Worm (Caenorhabditis elegans) whole organism, L4/young adult: ENCODE data around the gene pir-2.

Experiments
- W03F9.2 ChIP-seq: fragments of 150-350 bp; optimal IDR thresholded peaks from 2 replicates; lab custom pipeline; 2014; ENCODE audit warnings: missing biosample characterization, missing genetic modification characterization
- dao-5 ChIP-seq: sonication (generic microtip); optimal IDR thresholded peaks from 2 replicates; lab custom pipeline; 2016; ENCODE audit warnings: missing genotype, missing genetic modification characterization, moderate library complexity, missing compliant biosample characterization
- him-1 ChIP-seq: sonication (generic microtip); optimal IDR thresholded peaks from 2 replicates; lab custom pipeline; 2016; ENCODE audit warnings: missing genotype, missing genetic modification reagents, missing genetic modification characterization, missing compliant biosample characterization

- TF ChIP-seq him-1 (no peak), dao-5 (tag; lab: Kevin White, UChicago) (no peak), W03F9.2 (tag; lab: Kevin White, UChicago) (no peak)
These were observed 17.1 kb downstream of the pir-2 start, which contains the start of gene T26G10.5 for ce11 chrIII:9426301-9426700.
